Worm (Caenorhabditis elegans) whole organism, young adult: Measurements from ENCODE around the gene C05D12.3.

ENCODE experiments used
- B0261.1 ChIP-seq: sonication (generic microtip); optimal IDR thresholded peaks from 2 replicates; lab custom pipeline; 2016; ENCODE audit warnings: mild to moderate bottlenecking, missing genetic modification characterization, moderate library complexity, missing compliant biosample characterization
- B0336.3 ChIP-seq: fragments of 200-800 bp; sonication (Bioruptor generic); IDR thresholded peaks from 2 replicates; pipeline ENCODE4 v1.3.6; 2022; ENCODE audit warnings: missing genetic modification characterization, missing compliant biosample characterization
- D2030.7 ChIP-seq: fragments of 200-800 bp; sonication (Bioruptor generic); IDR thresholded peaks from 2 replicates; pipeline ENCODE4 v1.3.6; 2022; ENCODE audit warnings: missing genetic modification reagents, missing genetic modification characterization, missing compliant biosample characterization
- F22D6.2 ChIP-seq: sonication (generic microtip); optimal IDR thresholded peaks from 2 replicates; lab custom pipeline; 2016; ENCODE audit warnings: mild to moderate bottlenecking, missing genetic modification characterization, missing compliant biosample characterization
- F33H1.4 ChIP-seq: fragments of 200-800 bp; sonication (Bioruptor generic); IDR thresholded peaks from 2 replicates; pipeline ENCODE4 v1.3.6; 2022; ENCODE audit warnings: missing genetic modification reagents, missing genetic modification characterization, missing compliant biosample characterization
- F37B4.10 ChIP-seq: fragments of 200-800 bp; sonication (Bioruptor generic); IDR thresholded peaks from 2 replicates; pipeline ENCODE4 v1.3.6; 2022; ENCODE audit warnings: missing genetic modification characterization, missing compliant biosample characterization
- F39B2.1 ChIP-seq: fragments of 200-800 bp; sonication (Bioruptor generic); IDR thresholded peaks from 2 replicates; pipeline ENCODE4 v1.3.6; 2022; ENCODE audit warnings: missing genetic modification reagents, missing genetic modification characterization, missing compliant biosample characterization
- F55B11.4 ChIP-seq: sonication (generic microtip); optimal IDR thresholded peaks from 2 replicates; lab custom pipeline; 2016; ENCODE audit warnings: missing compliant biosample characterization, missing genetic modification characterization, borderline replicate concordance; ENCODE audit not compliant: insufficient read depth
- F57A8.1 ChIP-seq: fragments of 200-800 bp; sonication (Bioruptor generic); optimal IDR thresholded peaks from 2 replicates; lab custom pipeline; 2018; ENCODE audit warnings: mild to moderate bottlenecking, missing genetic modification characterization, moderate library complexity, missing compliant biosample characterization
- K12H6.12 ChIP-seq: fragments of 200-800 bp; sonication (Bioruptor generic); optimal IDR thresholded peaks from 2 replicates; lab custom pipeline; 2018; ENCODE audit warnings: mild to moderate bottlenecking, missing genetic modification characterization, missing compliant biosample characterization
- Y53G8AR.9 ChIP-seq: fragments of 200-800 bp; sonication (Bioruptor generic); conservative IDR thresholded peaks from 2 replicates; pipeline ENCODE4 v1.3.6; 2022; ENCODE audit warnings: missing genetic modification reagents, missing genetic modification characterization, missing compliant biosample characterization
- Y56A3A.18 ChIP-seq: fragments of 200-800 bp; sonication (Bioruptor generic); IDR thresholded peaks from 2 replicates; pipeline ENCODE4 v1.3.6; 2022; ENCODE audit warnings: missing genetic modification reagents, missing genetic modification characterization, missing compliant biosample characterization
- Y67H2A.10 ChIP-seq: fragments of 200-800 bp; sonication (Bioruptor generic); conservative IDR thresholded peaks from 2 replicates; pipeline ENCODE4 v1.3.6; 2022; ENCODE audit warnings: missing genetic modification reagents, missing genetic modification characterization, missing compliant biosample characterization
- attf-3 ChIP-seq: fragments of 200-800 bp; sonication (Bioruptor generic); conservative IDR thresholded peaks from 2 replicates; pipeline ENCODE4 v1.3.6; 2022; ENCODE audit warnings: missing genetic modification reagents, missing genetic modification characterization, missing compliant biosample characterization
- attf-5 ChIP-seq: fragments of 200-800 bp; sonication (Bioruptor generic); optimal IDR thresholded peaks from 2 replicates; lab custom pipeline; 2018; ENCODE audit warnings: mild to moderate bottlenecking, missing genetic modification characterization, missing compliant biosample characterization
- bed-1 ChIP-seq: fragments of 200-800 bp; sonication (Bioruptor generic); IDR thresholded peaks from 2 replicates; pipeline ENCODE4 v1.3.6; 2022; ENCODE audit warnings: missing genetic modification reagents, missing genetic modification characterization, missing compliant biosample characterization
- cebp-2 ChIP-seq: fragments of 200-800 bp; sonication (Bioruptor generic); IDR thresholded peaks from 2 replicates; pipeline ENCODE4 v1.3.6; 2022; ENCODE audit warnings: missing genetic modification characterization, missing compliant biosample characterization
- ceh-27 ChIP-seq: fragments of 200-800 bp; sonication (Bioruptor generic); optimal IDR thresholded peaks from 2 replicates; lab custom pipeline; 2018; ENCODE audit warnings: mild to moderate bottlenecking, missing genetic modification characterization, moderate library complexity, missing compliant biosample characterization
- ceh-58 ChIP-seq: fragments of 200-800 bp; sonication (Bioruptor generic); IDR thresholded peaks from 2 replicates; pipeline ENCODE4 v1.3.6; 2022; ENCODE audit warnings: missing genetic modification characterization, missing compliant biosample characterization
- ceh-79 ChIP-seq: sonication (generic microtip); optimal IDR thresholded peaks from 2 replicates; lab custom pipeline; 2017; ENCODE audit warnings: mild to moderate bottlenecking, missing genetic modification characterization, missing compliant biosample characterization
- efl-1 ChIP-seq: fragments of 150-350 bp; optimal IDR thresholded peaks from 2 replicates; lab custom pipeline; 2014; ENCODE audit warnings: missing biosample characterization, missing genetic modification reagents, missing genetic modification characterization
- egl-18 ChIP-seq: fragments of 200-800 bp; sonication (Bioruptor generic); IDR thresholded peaks from 2 replicates; pipeline ENCODE4 v1.3.6; 2022; ENCODE audit warnings: missing genetic modification reagents, missing genetic modification characterization, missing compliant biosample characterization
- egl-44 ChIP-seq: fragments of 200-800 bp; sonication (Bioruptor generic); IDR thresholded peaks from 2 replicates; pipeline ENCODE4 v1.3.6; 2022; ENCODE audit warnings: missing genetic modification reagents, missing genetic modification characterization, missing compliant biosample characterization
- gei-17 ChIP-seq: fragments of 200-800 bp; sonication (Bioruptor generic); optimal IDR thresholded peaks from 2 replicates; lab custom pipeline; 2018; ENCODE audit warnings: mild to moderate bottlenecking, missing genetic modification characterization, missing compliant biosample characterization
- him-1 ChIP-seq: sonication (generic microtip); optimal IDR thresholded peaks from 2 replicates; lab custom pipeline; 2016; ENCODE audit warnings: missing genotype, missing genetic modification reagents, missing genetic modification characterization, missing compliant biosample characterization
- hlh-12 ChIP-seq: sonication (generic microtip); optimal IDR thresholded peaks from 2 replicates; lab custom pipeline; 2016; ENCODE audit warnings: missing genetic modification characterization, missing compliant biosample characterization
- hmg-20 ChIP-seq: fragments of 200-800 bp; sonication (Bioruptor generic); IDR thresholded peaks from 2 replicates; pipeline ENCODE4 v1.3.6; 2022; ENCODE audit warnings: missing genetic modification reagents, missing genetic modification characterization, missing compliant biosample characterization
- hsf-1 ChIP-seq: fragments of 200-800 bp; sonication (Bioruptor generic); IDR thresholded peaks from 2 replicates; pipeline ENCODE4 v1.3.6; 2022; ENCODE audit warnings: missing genetic modification reagents, missing genetic modification characterization, missing compliant biosample characterization
- lag-1 ChIP-seq: fragments of 200-800 bp; sonication (Bioruptor generic); IDR thresholded peaks from 2 replicates; pipeline ENCODE4 v1.3.6; 2022; ENCODE audit warnings: missing genetic modification reagents, missing genetic modification characterization, missing compliant biosample characterization
- let-526 ChIP-seq: fragments of 200-800 bp; sonication (Bioruptor generic); IDR thresholded peaks from 2 replicates; pipeline ENCODE4 v1.3.6; 2022; ENCODE audit warnings: missing genetic modification reagents, missing genetic modification characterization, missing compliant biosample characterization
- lin-35 ChIP-seq, 3 experiments: fragments of 150-350 bp in 2 of 3; sonication (generic microtip) in 1 of 3; optimal IDR thresholded peaks; 2 replicates each; lab custom pipeline; 2014 to 2018; ENCODE audit warnings: missing biosample characterization in 3 of 3, missing genetic modification characterization in 3 of 3, missing genetic modification reagents in 3 of 3
- lir-1 ChIP-seq: fragments of 200-800 bp; sonication (Bioruptor generic); conservative IDR thresholded peaks from 2 replicates; pipeline ENCODE4 v1.3.6; 2022; ENCODE audit warnings: missing genetic modification reagents, missing genetic modification characterization, missing compliant biosample characterization
- lsy-27 ChIP-seq: sonication (generic microtip); optimal IDR thresholded peaks from 2 replicates; lab custom pipeline; 2017; ENCODE audit warnings: missing genetic modification characterization, mild to moderate bottlenecking, missing compliant biosample characterization, antibody characterized with exemption, missing genotype, borderline replicate concordance; ENCODE audit not compliant: insufficient read depth
- madf-6 ChIP-seq: fragments of 200-800 bp; sonication (Bioruptor generic); IDR thresholded peaks from 2 replicates; pipeline ENCODE4 v1.3.6; 2022; ENCODE audit warnings: missing genetic modification reagents, missing genetic modification characterization, missing compliant biosample characterization
- nfya-1 ChIP-seq: sonication (generic microtip); optimal IDR thresholded peaks from 2 replicates; lab custom pipeline; 2017; ENCODE audit warnings: antibody characterized with exemption, missing compliant biosample characterization, missing genetic modification characterization, borderline replicate concordance; ENCODE audit not compliant: insufficient read depth
- nfya-2 ChIP-seq: fragments of 200-800 bp; sonication (Bioruptor generic); IDR thresholded peaks from 2 replicates; pipeline ENCODE4 v1.3.6; 2022; ENCODE audit warnings: missing genetic modification reagents, missing genetic modification characterization, missing compliant biosample characterization
- nhr-179 ChIP-seq: sonication (generic microtip); optimal IDR thresholded peaks from 2 replicates; lab custom pipeline; 2016; ENCODE audit warnings: mild to moderate bottlenecking, missing genetic modification characterization, missing compliant biosample characterization
- pha-4 ChIP-seq: fragments of 150-350 bp; sonication (generic microtip); optimal IDR thresholded peaks from 2 replicates; lab custom pipeline; 2014; ENCODE audit warnings: missing biosample characterization, missing genetic modification reagents, missing genetic modification characterization
- rcor-1 ChIP-seq: fragments of 200-800 bp; sonication (Bioruptor generic); IDR thresholded peaks from 2 replicates; pipeline ENCODE4 v1.3.6; 2022; ENCODE audit warnings: missing genetic modification reagents, missing genetic modification characterization, missing compliant biosample characterization
- rpc-1 ChIP-seq, 2 experiments: fragments of 150-350 bp in 1 of 2; sonication (generic microtip) in 1 of 2; optimal IDR thresholded peaks; 2 replicates each; lab custom pipeline; 2014 to 2018; ENCODE audit warnings: missing biosample characterization in 1 of 2, missing genetic modification characterization in 1 of 2, missing genetic modification reagents in 1 of 2, missing genotype in 1 of 2
- snpc-1.3 ChIP-seq: sonication (generic microtip); optimal IDR thresholded peaks from 2 replicates; lab custom pipeline; 2017; ENCODE audit warnings: missing genetic modification characterization, mild to moderate bottlenecking, missing compliant biosample characterization, antibody characterized with exemption, moderate library complexity, missing genotype, missing genetic modification reagents; ENCODE audit not compliant: insufficient read depth
- snpc-4 ChIP-seq, 5 experiments: fragments of 150-350 bp in 1 of 5; sonication (generic microtip) in 4 of 5; optimal IDR thresholded peaks; 2 replicates each; lab custom pipeline; 2014 to 2018; ENCODE audit warnings: missing genetic modification characterization in 5 of 5, missing biosample characterization in 3 of 5, antibody characterized with exemption in 2 of 5, mild to moderate bottlenecking in 2 of 5, missing compliant biosample characterization in 2 of 5, missing genotype in 2 of 5, moderate library complexity in 2 of 5, missing genetic modification reagents in 1 of 5
- sptf-2 ChIP-seq: fragments of 200-800 bp; sonication (Bioruptor generic); optimal IDR thresholded peaks from 2 replicates; lab custom pipeline; 2018; ENCODE audit warnings: mild to moderate bottlenecking, missing genetic modification characterization, missing compliant biosample characterization
- tbp1 ChIP-seq: fragments of 200-800 bp; sonication (Bioruptor generic); optimal IDR thresholded peaks from 2 replicates; lab custom pipeline; 2018; ENCODE audit warnings: mild to moderate bottlenecking, missing genetic modification characterization, missing compliant biosample characterization
- tbx-9 ChIP-seq: sonication (generic microtip); optimal IDR thresholded peaks from 2 replicates; lab custom pipeline; 2016; ENCODE audit warnings: borderline replicate concordance, missing genetic modification characterization, inconsistent platforms, missing compliant biosample characterization
- unc-62 ChIP-seq: fragments of 150-350 bp; optimal IDR thresholded peaks from 2 replicates; lab custom pipeline; 2014; ENCODE audit warnings: missing biosample characterization, missing genetic modification reagents, missing genetic modification characterization
- ztf-22 ChIP-seq: fragments of 200-800 bp; sonication (Bioruptor generic); optimal IDR thresholded peaks from 2 replicates; lab custom pipeline; 2018; ENCODE audit warnings: mild to moderate bottlenecking, missing genetic modification characterization, moderate library complexity, missing compliant biosample characterization
- ztf-28 ChIP-seq: fragments of 200-800 bp; sonication (Bioruptor generic); IDR thresholded peaks from 2 replicates; pipeline ENCODE4 v1.3.6; 2022; ENCODE audit warnings: missing genetic modification reagents, missing genetic modification characterization, missing compliant biosample characterization

The C05D12.3 gene

ce11 chrII:11440265-11440664 is 15.2 kb downstream of the C05D12.3 start, which contains the start of gene VW02B12L.2 (continued):
- no peak for TF ChIP-seq lag-1 (GFP tag; lab: Robert Waterston, UW)
- no peak for TF ChIP-seq lir-1 (GFP tag; lab: Robert Waterston, UW)
- no peak for TF ChIP-seq unc-62 (GFP tag; lab: Kevin White, UChicago)
- no peak for TF ChIP-seq K12H6.12 (tag; lab: Kevin White, UChicago)
- no peak for TF ChIP-seq rcor-1 (GFP tag; lab: Robert Waterston, UW)
- peak; percentile 21 for TF ChIP-seq attf-5 (GFP tag; lab: Kevin White, UChicago)
- TF ChIP-seq efl-1 (GFP tag; lab: Kevin White, UChicago): peak; percentile 73
- TF ChIP-seq lsy-27 (tag; lab: Kevin White, UChicago): no peak
- TF ChIP-seq snpc-1.3 (tag; lab: Kevin White, UChicago): no peak
- TF ChIP-seq F22D6.2 (tag; lab: Kevin White, UChicago): no peak
- TF ChIP-seq nfya-2: no peak
- no peak for TF ChIP-seq nfya-1 (tag; lab: Kevin White, UChicago)
- TF ChIP-seq egl-18 (GFP tag; lab: Robert Waterston, UW): no peak
- TF ChIP-seq F37B4.10 (GFP tag; lab: Robert Waterston, UW): no peak
- TF ChIP-seq lin-35 (GFP tag; optimal IDR thresholded peaks at IDR 0.05; lab: Kevin White, UChicago): peak in 1 of 3 experiments; percentile 36
- TF ChIP-seq hlh-12: no peak
- no peak for TF ChIP-seq snpc-4 (GFP tag; optimal IDR thresholded peaks at IDR 0.05; lab: Kevin White, UChicago)
- no peak for TF ChIP-seq snpc-4 (tag; optimal IDR thresholded peaks at IDR 0.05; lab: Kevin White, UChicago)
- no peak for TF ChIP-seq tbp1
- no peak for TF ChIP-seq gei-17 (GFP tag; lab: Kevin White, UChicago)
- no peak for TF ChIP-seq egl-44
- no peak for TF ChIP-seq F39B2.1
- TF ChIP-seq hmg-20 (GFP tag; lab: Robert Waterston, UW): no peak
- no peak for TF ChIP-seq B0261.1 (tag; lab: Kevin White, UChicago)
- no peak for TF ChIP-seq ceh-27 (GFP tag; lab: Kevin White, UChicago)
- no peak for TF ChIP-seq ztf-22 (GFP tag; lab: Kevin White, UChicago)
- TF ChIP-seq Y67H2A.10 (GFP tag; lab: Robert Waterston, UW): no peak
- TF ChIP-seq bed-1: no peak
- TF ChIP-seq let-526 (GFP tag; lab: Robert Waterston, UW): no peak
- TF ChIP-seq sptf-2 (GFP tag; lab: Kevin White, UChicago): no peak
- TF ChIP-seq pha-4 (tag; lab: Kevin White, UChicago): no peak
- TF ChIP-seq F33H1.4 (GFP tag; lab: Robert Waterston, UW): peak; percentile 26
- TF ChIP-seq ceh-79: no peak
- peak; percentile 80 for TF ChIP-seq madf-6 (GFP tag; lab: Robert Waterston, UW)
- TF ChIP-seq B0336.3 (GFP tag; lab: Robert Waterston, UW): no peak
- no peak for TF ChIP-seq Y56A3A.18
- peak; percentile 89 for TF ChIP-seq attf-3
- no peak for TF ChIP-seq F55B11.4
- no peak for TF ChIP-seq ceh-58 (GFP tag; lab: Robert Waterston, UW)
- no peak for TF ChIP-seq him-1
- TF ChIP-seq ztf-28: no peak
- no peak for TF ChIP-seq nhr-179 (tag; lab: Kevin White, UChicago)
- TF ChIP-seq cebp-2: no peak
- no peak for TF ChIP-seq rpc-1 (optimal IDR thresholded peaks at IDR 0.05; lab: Kevin White, UChicago)
- TF ChIP-seq rpc-1 (tag; optimal IDR thresholded peaks at IDR 0.05; lab: Kevin White, UChicago): no peak
- TF ChIP-seq D2030.7 (GFP tag; lab: Robert Waterston, UW): no peak
- no peak for TF ChIP-seq hsf-1 (GFP tag; lab: Robert Waterston, UW)
- no peak for TF ChIP-seq F57A8.1 (GFP tag; lab: Kevin White, UChicago)
- TF ChIP-seq Y53G8AR.9 (GFP tag; lab: Robert Waterston, UW): no peak
- no peak for TF ChIP-seq tbx-9 (tag; lab: Kevin White, UChicago)
